Worm (Caenorhabditis elegans) whole organism, young adult: Measurements from ENCODE around the gene col-98.

Experiments used
- B0019.2 ChIP-seq: fragments of 200-800 bp; sonication (Bioruptor generic); conservative IDR thresholded peaks from 2 replicates; pipeline ENCODE4 v1.3.6; 2022; ENCODE audit warnings: missing genetic modification reagents, missing genetic modification characterization, missing compliant biosample characterization
- B0261.1 ChIP-seq: sonication (generic microtip); optimal IDR thresholded peaks from 2 replicates; lab custom pipeline; 2016; ENCODE audit warnings: mild to moderate bottlenecking, missing genetic modification characterization, moderate library complexity, missing compliant biosample characterization
- C06A6.2 ChIP-seq: fragments of 200-800 bp; sonication (Bioruptor generic); conservative IDR thresholded peaks from 2 replicates; pipeline ENCODE4 v1.3.6; 2022; ENCODE audit warnings: missing genetic modification characterization, missing compliant biosample characterization
- F10E7.11 ChIP-seq: sonication (generic microtip); optimal IDR thresholded peaks from 2 replicates; lab custom pipeline; 2017; ENCODE audit warnings: mild to moderate bottlenecking, missing genetic modification characterization, moderate library complexity, missing compliant biosample characterization
- F23B12.7 ChIP-seq: sonication (generic microtip); optimal IDR thresholded peaks from 2 replicates; lab custom pipeline; 2017; ENCODE audit warnings: missing genetic modification characterization, mild to moderate bottlenecking, missing compliant biosample characterization, antibody characterized with exemption, moderate library complexity; ENCODE audit not compliant: insufficient read depth
- F49E8.2 ChIP-seq: sonication (generic microtip); optimal IDR thresholded peaks from 3 replicates; lab custom pipeline; 2017; ENCODE audit warnings: missing genetic modification characterization, mild to moderate bottlenecking, missing compliant biosample characterization, antibody characterized with exemption, moderate library complexity; ENCODE audit not compliant: insufficient read depth
- F52B5.7 ChIP-seq: sonication (generic microtip); optimal IDR thresholded peaks from 2 replicates; lab custom pipeline; 2016; ENCODE audit warnings: mild to moderate bottlenecking, missing genetic modification characterization, missing compliant biosample characterization
- K12H6.12 ChIP-seq: fragments of 200-800 bp; sonication (Bioruptor generic); optimal IDR thresholded peaks from 2 replicates; lab custom pipeline; 2018; ENCODE audit warnings: mild to moderate bottlenecking, missing genetic modification characterization, missing compliant biosample characterization
- T07F8.4 ChIP-seq: sonication (generic microtip); optimal IDR thresholded peaks from 2 replicates; lab custom pipeline; 2016; ENCODE audit warnings: mild to moderate bottlenecking, missing genetic modification characterization, moderate library complexity, missing compliant biosample characterization
- T26A5.8 ChIP-seq: sonication (generic microtip); optimal IDR thresholded peaks from 2 replicates; lab custom pipeline; 2016; ENCODE audit warnings: missing genetic modification characterization, missing compliant biosample characterization
- Y79H2A.3 ChIP-seq: fragments of 200-800 bp; sonication (Bioruptor generic); conservative IDR thresholded peaks from 2 replicates; pipeline ENCODE4 v1.3.6; 2022; ENCODE audit warnings: missing genetic modification reagents, missing genetic modification characterization, missing compliant biosample characterization
- ZK185.1 ChIP-seq: sonication (generic microtip); optimal IDR thresholded peaks from 2 replicates; lab custom pipeline; 2016; ENCODE audit warnings: mild to moderate bottlenecking, missing genetic modification characterization, missing compliant biosample characterization; ENCODE audit not compliant: poor library complexity, severe bottlenecking
- akir-1 ChIP-seq: fragments of 200-800 bp; sonication (Bioruptor generic); optimal IDR thresholded peaks from 2 replicates; lab custom pipeline; 2018; ENCODE audit warnings: mild to moderate bottlenecking, missing genetic modification characterization, moderate library complexity, missing compliant biosample characterization
- ama-1 ChIP-seq, 3 experiments: fragments of 150-350 bp in 1 of 3; sonication (generic microtip) in 2 of 3; optimal IDR thresholded peaks; 2 replicates each; lab custom pipeline; 2014 to 2018; ENCODE audit warnings: missing biosample characterization in 2 of 3, missing genetic modification characterization in 2 of 3, missing genetic modification reagents in 2 of 3
- atf-7 ChIP-seq: sonication (generic microtip); optimal IDR thresholded peaks from 2 replicates; lab custom pipeline; 2017; ENCODE audit warnings: mild to moderate bottlenecking, missing genetic modification characterization, missing compliant biosample characterization
- athp-1 ChIP-seq: sonication (generic microtip); optimal IDR thresholded peaks from 2 replicates; lab custom pipeline; 2017; ENCODE audit warnings: mild to moderate bottlenecking, missing genetic modification characterization, missing compliant biosample characterization
- bed-1 ChIP-seq: fragments of 200-800 bp; sonication (Bioruptor generic); IDR thresholded peaks from 2 replicates; pipeline ENCODE4 v1.3.6; 2022; ENCODE audit warnings: missing genetic modification reagents, missing genetic modification characterization, missing compliant biosample characterization
- cebp-1 ChIP-seq, 2 experiments: fragments of 200-800 bp in 1 of 2; sonication (Bioruptor generic) in 1 of 2; sonication (generic microtip) in 1 of 2; IDR thresholded peaks in 1 of 2; optimal IDR thresholded peaks in 1 of 2; 2 replicates each; pipeline versions ENCODE4 v1.3.6 to Lab custom; 2017 to 2022; ENCODE audit warnings: missing compliant biosample characterization in 2 of 2, missing genetic modification characterization in 2 of 2, mild to moderate bottlenecking in 1 of 2, missing genetic modification reagents in 1 of 2, moderate library complexity in 1 of 2
- ceh-40 ChIP-seq: fragments of 200-800 bp; sonication (Bioruptor generic); IDR thresholded peaks from 2 replicates; pipeline ENCODE4 v1.3.6; 2022; ENCODE audit warnings: missing genetic modification characterization, missing compliant biosample characterization
- ceh-79 ChIP-seq: sonication (generic microtip); optimal IDR thresholded peaks from 2 replicates; lab custom pipeline; 2017; ENCODE audit warnings: mild to moderate bottlenecking, missing genetic modification characterization, missing compliant biosample characterization
- chd-7 ChIP-seq: sonication (generic microtip); optimal IDR thresholded peaks from 2 replicates; lab custom pipeline; 2016; ENCODE audit warnings: mild to moderate bottlenecking, missing genetic modification characterization, moderate library complexity, missing compliant biosample characterization
- dpff-1 ChIP-seq: sonication (generic microtip); optimal IDR thresholded peaks from 2 replicates; lab custom pipeline; 2017; ENCODE audit warnings: mild to moderate bottlenecking, missing genetic modification characterization, missing compliant biosample characterization
- efl-1 ChIP-seq: fragments of 150-350 bp; optimal IDR thresholded peaks from 2 replicates; lab custom pipeline; 2014; ENCODE audit warnings: missing biosample characterization, missing genetic modification reagents, missing genetic modification characterization
- hlh-26 ChIP-seq: fragments of 200-800 bp; sonication (Bioruptor generic); conservative IDR thresholded peaks from 2 replicates; pipeline ENCODE4 v1.3.6; 2022; ENCODE audit warnings: missing genetic modification reagents, missing genetic modification characterization, missing compliant biosample characterization
- hmg-1.2 ChIP-seq: fragments of 200-800 bp; sonication (Bioruptor generic); IDR thresholded peaks from 2 replicates; pipeline ENCODE4 v1.3.6; 2022; ENCODE audit warnings: missing genetic modification reagents, missing genetic modification characterization, missing compliant biosample characterization
- hmg-20 ChIP-seq: fragments of 200-800 bp; sonication (Bioruptor generic); IDR thresholded peaks from 2 replicates; pipeline ENCODE4 v1.3.6; 2022; ENCODE audit warnings: missing genetic modification reagents, missing genetic modification characterization, missing compliant biosample characterization
- let-526 ChIP-seq: fragments of 200-800 bp; sonication (Bioruptor generic); IDR thresholded peaks from 2 replicates; pipeline ENCODE4 v1.3.6; 2022; ENCODE audit warnings: missing genetic modification reagents, missing genetic modification characterization, missing compliant biosample characterization
- lin-40 ChIP-seq: sonication (generic microtip); optimal IDR thresholded peaks from 2 replicates; lab custom pipeline; 2016; ENCODE audit warnings: missing genetic modification characterization, mild to moderate bottlenecking, missing compliant biosample characterization, missing genotype, missing genetic modification reagents
- lin-54 ChIP-seq: fragments of 200-800 bp; sonication (Bioruptor generic); optimal IDR thresholded peaks from 2 replicates; lab custom pipeline; 2018; ENCODE audit warnings: mild to moderate bottlenecking, missing genetic modification characterization, missing compliant biosample characterization
- madf-3 ChIP-seq: fragments of 200-800 bp; sonication (Bioruptor generic); IDR thresholded peaks from 2 replicates; pipeline ENCODE4 v1.3.6; 2022; ENCODE audit warnings: missing genetic modification reagents, missing genetic modification characterization, missing compliant biosample characterization
- mcd-1 ChIP-seq: fragments of 200-800 bp; sonication (Bioruptor generic); IDR thresholded peaks from 2 replicates; pipeline ENCODE4 v1.3.6; 2022; ENCODE audit warnings: missing genetic modification reagents, missing genetic modification characterization, missing compliant biosample characterization
- nfya-1 ChIP-seq: sonication (generic microtip); optimal IDR thresholded peaks from 2 replicates; lab custom pipeline; 2017; ENCODE audit warnings: antibody characterized with exemption, missing compliant biosample characterization, missing genetic modification characterization, borderline replicate concordance; ENCODE audit not compliant: insufficient read depth
- nfya-2 ChIP-seq: fragments of 200-800 bp; sonication (Bioruptor generic); IDR thresholded peaks from 2 replicates; pipeline ENCODE4 v1.3.6; 2022; ENCODE audit warnings: missing genetic modification reagents, missing genetic modification characterization, missing compliant biosample characterization
- nfyb-1 ChIP-seq: fragments of 200-800 bp; sonication (Bioruptor generic); IDR thresholded peaks from 2 replicates; pipeline ENCODE4 v1.3.6; 2022; ENCODE audit warnings: missing genetic modification reagents, missing genetic modification characterization, missing compliant biosample characterization
- nhr-120 ChIP-seq: fragments of 200-800 bp; sonication (Bioruptor generic); IDR thresholded peaks from 2 replicates; pipeline ENCODE4 v1.3.6; 2022; ENCODE audit warnings: missing genetic modification characterization, missing compliant biosample characterization
- nhr-80 ChIP-seq: sonication (generic microtip); optimal IDR thresholded peaks from 2 replicates; lab custom pipeline; 2016; ENCODE audit warnings: missing genetic modification characterization, missing compliant biosample characterization
- pbrm-1 ChIP-seq: fragments of 200-800 bp; sonication (Bioruptor generic); IDR thresholded peaks from 2 replicates; pipeline ENCODE4 v1.3.6; 2022; ENCODE audit warnings: missing genetic modification reagents, missing genetic modification characterization, missing compliant biosample characterization
- sea-2 ChIP-seq: fragments of 200-800 bp; sonication (Bioruptor generic); IDR thresholded peaks from 2 replicates; pipeline ENCODE4 v1.3.6; 2022; ENCODE audit warnings: missing genetic modification characterization, missing compliant biosample characterization
- snpc-1.1 ChIP-seq: sonication (generic microtip); optimal IDR thresholded peaks from 2 replicates; lab custom pipeline; 2017; ENCODE audit warnings: missing genetic modification characterization, mild to moderate bottlenecking, missing compliant biosample characterization, antibody characterized with exemption, moderate library complexity, missing genotype, missing genetic modification reagents; ENCODE audit not compliant: insufficient read depth
- snpc-4 ChIP-seq, 5 experiments: fragments of 150-350 bp in 1 of 5; sonication (generic microtip) in 4 of 5; optimal IDR thresholded peaks; 2 replicates each; lab custom pipeline; 2014 to 2018; ENCODE audit warnings: missing genetic modification characterization in 5 of 5, missing biosample characterization in 3 of 5, antibody characterized with exemption in 2 of 5, mild to moderate bottlenecking in 2 of 5, missing compliant biosample characterization in 2 of 5, missing genotype in 2 of 5, moderate library complexity in 2 of 5, missing genetic modification reagents in 1 of 5
- sptf-2 ChIP-seq: fragments of 200-800 bp; sonication (Bioruptor generic); optimal IDR thresholded peaks from 2 replicates; lab custom pipeline; 2018; ENCODE audit warnings: mild to moderate bottlenecking, missing genetic modification characterization, missing compliant biosample characterization
- tbp1 ChIP-seq: fragments of 200-800 bp; sonication (Bioruptor generic); optimal IDR thresholded peaks from 2 replicates; lab custom pipeline; 2018; ENCODE audit warnings: mild to moderate bottlenecking, missing genetic modification characterization, missing compliant biosample characterization
- unc-130 ChIP-seq: sonication (generic microtip); optimal IDR thresholded peaks from 2 replicates; lab custom pipeline; 2016; ENCODE audit warnings: missing genetic modification reagents, missing genetic modification characterization, missing compliant biosample characterization
- zfh-2 ChIP-seq: fragments of 200-800 bp; sonication (Bioruptor generic); conservative IDR thresholded peaks from 2 replicates; pipeline ENCODE4 v1.3.6; 2022; ENCODE audit warnings: missing genetic modification reagents, missing genetic modification characterization, missing compliant biosample characterization
- ztf-22 ChIP-seq: fragments of 200-800 bp; sonication (Bioruptor generic); optimal IDR thresholded peaks from 2 replicates; lab custom pipeline; 2018; ENCODE audit warnings: mild to moderate bottlenecking, missing genetic modification characterization, moderate library complexity, missing compliant biosample characterization
- ztf-6 ChIP-seq: fragments of 200-800 bp; sonication (Bioruptor generic); IDR thresholded peaks from 2 replicates; pipeline ENCODE4 v1.3.6; 2022; ENCODE audit warnings: missing genetic modification reagents, missing genetic modification characterization, missing compliant biosample characterization

The col-98 gene

ce11 chrIII:13065694-13066093 is 46.9 kb downstream of the col-98 start:
- TF ChIP-seq nhr-120 (GFP tag; lab: Robert Waterston, UW), result no peak
- peak; percentile 63 for TF ChIP-seq atf-7

- TF ChIP-seq efl-1 (GFP tag; lab: Kevin White, UChicago), result no peak
- no peak for TF ChIP-seq sptf-2 (GFP tag; lab: Kevin White, UChicago)
- TF ChIP-seq sea-2 (GFP tag; lab: Robert Waterston, UW), result no peak
- TF ChIP-seq madf-3, result no peak
- TF ChIP-seq F10E7.11 (tag; lab: Kevin White, UChicago), result no peak
- no peak for TF ChIP-seq ZK185.1 (tag; lab: Kevin White, UChicago)
- no peak for TF ChIP-seq C06A6.2 (GFP tag; lab: Robert Waterston, UW)
- TF ChIP-seq B0261.1 (tag; lab: Kevin White, UChicago), result no peak
- TF ChIP-seq snpc-4 (GFP tag; optimal IDR thresholded peaks at IDR 0.05; lab: Kevin White, UChicago), result no peak
- peak in 1 of 4 experiments; percentile 29 for TF ChIP-seq snpc-4 (tag; optimal IDR thresholded peaks at IDR 0.05; lab: Kevin White, UChicago)
- peak; percentile 9 for TF ChIP-seq chd-7
- no peak for TF ChIP-seq bed-1 (GFP tag; lab: Robert Waterston, UW)
- TF ChIP-seq ceh-40 (GFP tag; lab: Robert Waterston, UW), result no peak
- no peak for TF ChIP-seq T26A5.8 (tag; lab: Kevin White, UChicago)
- peak; percentile 31 for TF ChIP-seq lin-54
- no peak for TF ChIP-seq hmg-1.2
- TF ChIP-seq ztf-22 (GFP tag; lab: Kevin White, UChicago), result no peak
- no peak for TF ChIP-seq let-526 (GFP tag; lab: Robert Waterston, UW)
- no peak for TF ChIP-seq cebp-1 (GFP tag; IDR thresholded peaks at IDR 0.05; lab: Robert Waterston, UW)
- no peak for TF ChIP-seq cebp-1 (tag; optimal IDR thresholded peaks at IDR 0.05; lab: Kevin White, UChicago)
- TF ChIP-seq unc-130 (GFP tag; lab: Kevin White, UChicago), result no peak
- TF ChIP-seq pbrm-1 (GFP tag; lab: Robert Waterston, UW), result no peak
- TF ChIP-seq ceh-79 (tag; lab: Kevin White, UChicago), result no peak
- no peak for TF ChIP-seq zfh-2 (GFP tag; lab: Robert Waterston, UW)
- no peak for TF ChIP-seq athp-1 (tag; lab: Kevin White, UChicago)
- no peak for TF ChIP-seq F52B5.7 (tag; lab: Kevin White, UChicago)
- TF ChIP-seq K12H6.12 (tag; lab: Kevin White, UChicago), result no peak
- no peak for TF ChIP-seq B0019.2 (GFP tag; lab: Robert Waterston, UW)
- TF ChIP-seq ztf-6 (GFP tag; lab: Robert Waterston, UW), result no peak
- TF ChIP-seq F23B12.7 (tag; lab: Kevin White, UChicago), result no peak
- TF ChIP-seq dpff-1 (tag; lab: Kevin White, UChicago), result no peak
- TF ChIP-seq F49E8.2 (tag; lab: Kevin White, UChicago), result no peak
- no peak for TF ChIP-seq hmg-20
- TF ChIP-seq hlh-26 (GFP tag; lab: Robert Waterston, UW), result no peak
- TF ChIP-seq nfya-1 (tag; lab: Kevin White, UChicago), result no peak
- TF ChIP-seq nfyb-1 (GFP tag; lab: Robert Waterston, UW), result no peak
- TF ChIP-seq Y79H2A.3 (GFP tag; lab: Robert Waterston, UW), result no peak
- TF ChIP-seq mcd-1 (GFP tag; lab: Robert Waterston, UW), result 0 out of 2 replicates have a peak, but pooled peaks have one; percentile 20
- peak; percentile 90 for TF ChIP-seq nhr-80 (tag; lab: Kevin White, UChicago)
- no peak for TF ChIP-seq ama-1 (optimal IDR thresholded peaks at IDR 0.05; lab: Kevin White, UChicago)
- TF ChIP-seq ama-1 (GFP tag; optimal IDR thresholded peaks at IDR 0.05; lab: Kevin White, UChicago), result no peak
- TF ChIP-seq lin-40, result no peak
- TF ChIP-seq tbp1, result peak; percentile 10
- no peak for TF ChIP-seq nfya-2 (GFP tag; lab: Robert Waterston, UW)
- no peak for TF ChIP-seq snpc-1.1 (tag; lab: Kevin White, UChicago)
- no peak for TF ChIP-seq T07F8.4 (tag; lab: Kevin White, UChicago)
- TF ChIP-seq akir-1 (GFP tag; lab: Kevin White, UChicago), result no peak
Measured at ce11 chrIII:13066828-13067227, 48.0 kb downstream of the col-98 start.
